Fruit fly (Drosophila melanogaster) S2 (cell line): ENCODE results near the gene cpb.

Experiments used
- CG8478 ChIP-seq: fragments of >200 bp; optimal IDR thresholded peaks from 2 replicates; lab custom pipeline; 2018
- CTCF ChIP-seq, 2 experiments: fragments of >200 bp; optimal IDR thresholded peaks; 2 replicates each; lab custom pipeline; 2018

DNA sequence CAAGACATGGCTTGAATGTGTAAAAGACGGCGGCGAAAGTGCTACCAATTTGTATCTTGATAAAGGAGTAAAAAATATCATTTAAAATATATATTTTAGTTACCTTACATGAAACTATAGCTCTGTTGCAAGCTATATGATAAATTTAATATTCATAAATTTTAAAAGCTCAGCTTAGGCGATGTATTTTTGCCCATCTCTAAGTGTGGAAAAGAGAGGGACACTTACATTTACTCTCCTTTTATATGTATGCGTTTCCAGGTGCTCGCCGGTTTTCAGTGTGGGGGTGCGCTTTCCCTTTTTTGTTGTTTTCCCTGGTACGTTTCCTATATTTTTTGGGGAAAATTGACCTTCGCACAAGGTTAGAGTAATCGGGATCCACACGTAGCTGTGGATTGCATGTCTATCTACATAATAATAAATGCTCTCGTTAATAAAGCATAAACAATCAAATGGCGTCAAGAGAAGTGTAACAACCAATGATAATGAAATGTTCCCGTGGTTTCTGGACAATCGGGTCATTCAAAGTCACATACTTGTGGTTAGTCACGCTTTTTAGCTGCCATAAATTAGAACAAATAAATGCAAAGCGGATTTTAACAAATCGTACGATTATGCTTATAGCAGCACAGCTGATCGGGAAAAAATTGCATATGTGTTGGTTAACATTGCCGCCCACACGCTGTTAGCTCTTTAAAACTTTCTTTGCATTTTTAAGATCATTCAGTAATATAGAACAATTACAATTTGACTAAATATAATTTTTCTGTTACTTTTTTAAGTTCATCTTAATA is 23.3 kb downstream of the cpb start:
- TF ChIP-seq CTCF (optimal IDR thresholded peaks at IDR 0.05; lab: Kevin White, UChicago): no peak
- no peak for TF ChIP-seq CG8478 (lab: Kevin White, UChicago)
